Worm (Caenorhabditis elegans): Measurements from ENCODE around the gene F56H9.6.

The F56H9.6 gene

DNA sequence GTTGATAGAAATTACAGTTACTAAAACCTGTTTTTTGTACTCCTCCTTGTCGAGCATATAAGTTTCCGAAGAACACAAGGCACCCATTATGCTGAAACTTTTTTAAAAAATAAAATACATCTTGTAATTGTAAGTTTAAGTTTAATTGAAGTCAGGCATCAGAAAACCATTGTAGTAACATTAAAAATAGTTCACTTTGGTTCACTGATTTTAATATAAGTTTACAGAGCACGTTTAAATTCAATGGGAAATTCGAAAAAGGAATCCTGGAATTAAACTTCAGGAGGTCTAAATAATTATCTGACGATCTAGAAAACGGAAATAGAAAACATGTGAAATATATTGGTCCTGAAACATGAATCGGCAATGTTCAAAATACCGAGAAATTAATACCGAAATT lies 10.7 kb upstream of the F56H9.6 start, which contains the start of gene gpa-8:
Gene gpa-8, minus strand, starts transcription at position 101 of the 400 bp plus-strand sequence.
- no peak for TF ChIP-seq ceh-43 (GFP tag; optimal IDR thresholded peaks at IDR 0.05)

DNA sequence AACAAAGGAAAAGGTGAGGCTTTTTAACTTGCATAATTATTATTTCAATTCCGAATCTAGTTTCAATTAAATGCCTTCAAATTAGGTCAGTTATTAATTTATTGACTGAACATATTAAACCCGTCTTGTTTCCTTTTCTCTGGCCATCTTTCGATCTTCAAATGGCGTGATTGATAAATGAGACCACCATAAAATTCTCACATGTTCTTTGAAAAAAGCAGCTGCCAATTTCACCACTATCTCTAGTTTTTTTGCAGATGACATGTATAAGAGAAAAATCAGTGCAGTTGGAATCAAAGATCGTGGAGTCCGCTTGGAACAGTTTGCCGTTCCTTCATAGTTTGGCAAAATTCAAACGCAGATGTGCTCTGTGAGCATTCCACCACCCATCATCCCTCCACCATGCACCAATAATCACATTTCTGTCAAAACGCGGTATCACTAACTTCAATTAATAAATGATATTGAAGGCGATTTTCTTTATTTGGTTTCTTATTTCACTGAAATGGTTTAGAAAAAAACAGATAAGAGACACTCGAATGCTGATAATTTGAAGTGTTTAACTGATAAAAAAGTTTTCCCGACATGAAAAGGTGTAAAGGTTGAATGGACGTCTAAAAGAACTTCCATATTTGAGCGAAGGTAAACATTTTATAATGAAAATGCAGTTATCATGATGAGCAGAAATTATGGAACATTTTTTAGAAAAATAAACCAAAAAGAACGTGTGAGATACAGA lies 8.3 kb upstream of the F56H9.6 start:
- TF ChIP-seq nhr-237 (tag; optimal IDR thresholded peaks at IDR 0.05), result no peak
- TF ChIP-seq unc-62 (GFP tag; optimal IDR thresholded peaks at IDR 0.05), result no peak
- TF ChIP-seq ceh-39 (tag; optimal IDR thresholded peaks at IDR 0.05), result no peak
- no peak for TF ChIP-seq mab-5 (tag; optimal IDR thresholded peaks at IDR 0.05)
- no peak for TF ChIP-seq blmp-1 (tag; optimal IDR thresholded peaks at IDR 0.05)
- no peak for TF ChIP-seq mep-1 (tag; optimal IDR thresholded peaks at IDR 0.05)
- TF ChIP-seq ces-1 (GFP tag; optimal IDR thresholded peaks at IDR 0.05), result no peak
- no peak for TF ChIP-seq ztf-11 (tag; optimal IDR thresholded peaks at IDR 0.05)

DNA sequence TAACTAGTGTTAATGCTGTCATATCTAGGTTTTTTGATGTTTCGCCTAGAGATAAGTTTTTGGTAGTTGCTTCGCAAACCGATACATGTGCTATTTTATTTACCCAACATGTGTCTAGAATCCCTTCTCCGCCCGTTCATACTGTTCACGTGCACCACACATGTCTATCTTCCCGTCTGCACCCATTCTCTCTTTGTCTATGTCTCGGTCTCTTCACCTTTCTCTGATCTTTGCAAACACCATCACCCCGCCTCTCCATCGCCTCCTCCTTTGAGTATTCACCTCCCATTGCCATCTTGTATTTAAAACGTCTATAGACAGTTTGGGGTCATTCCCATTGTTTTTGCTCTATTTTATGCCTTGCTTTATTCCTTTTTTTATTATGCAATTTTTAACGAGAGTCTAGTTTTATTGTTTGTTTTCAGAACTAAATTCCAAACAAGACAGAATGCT lies 7.6 kb upstream of the F56H9.6 start, which contains the start of gene F56H9.2:
Gene F56H9.2, plus strand, starts transcription at position 426 of the 453 bp plus-strand sequence.
- TF ChIP-seq elt-3 (tag; optimal IDR thresholded peaks at IDR 0.05) (peak; percentile 61), pha-4 (tag; optimal IDR thresholded peaks at IDR 0.05) (peak; percentile 71), mep-1 (tag; optimal IDR thresholded peaks at IDR 0.05) (peak; percentile 4), unc-62 (GFP tag; optimal IDR thresholded peaks at IDR 0.05) (peak; percentile 25), mab-5 (tag; optimal IDR thresholded peaks at IDR 0.05) (no peak), tbx-8 (GFP tag; optimal IDR thresholded peaks at IDR 0.05) (no peak), nhr-2 (tag; optimal IDR thresholded peaks at IDR 0.05) (peak; percentile 55), ceh-39 (tag; optimal IDR thresholded peaks at IDR 0.05) (peak; percentile 17), lsy-2 (tag; optimal IDR thresholded peaks at IDR 0.05) (peak; percentile 18)

DNA sequence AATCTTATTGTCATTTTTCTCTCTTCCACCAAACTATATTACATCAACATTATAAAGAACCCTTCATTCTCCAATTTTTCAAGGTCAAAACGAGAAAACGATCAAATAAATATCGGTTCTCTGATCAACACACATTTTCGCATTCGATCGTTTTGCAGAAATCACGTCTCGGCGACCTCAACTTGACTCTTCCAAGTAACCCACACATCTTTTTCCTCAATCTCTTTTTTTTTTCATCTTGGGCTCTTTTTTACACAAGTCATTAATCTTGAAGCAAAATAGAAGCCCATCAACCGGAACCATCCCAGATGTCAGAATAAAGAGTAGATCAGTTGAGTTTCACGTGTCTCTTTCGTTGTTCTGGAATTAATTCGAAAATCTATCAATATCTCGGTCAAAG lies 6.6 kb upstream of the F56H9.6 start:
- no peak for TF ChIP-seq M03D4.4 (tag; optimal IDR thresholded peaks at IDR 0.05)
- no peak for TF ChIP-seq sem-2 (GFP tag; optimal IDR thresholded peaks at IDR 0.05)
- TF ChIP-seq blmp-1 (tag; optimal IDR thresholded peaks at IDR 0.05), result no peak
- no peak for TF ChIP-seq unc-39 (tag; optimal IDR thresholded peaks at IDR 0.05)
- TF ChIP-seq elt-3 (tag; optimal IDR thresholded peaks at IDR 0.05), result no peak
- no peak for TF ChIP-seq zip-8 (tag; optimal IDR thresholded peaks at IDR 0.05)
- TF ChIP-seq pha-4 (tag; optimal IDR thresholded peaks at IDR 0.05), result no peak
- TF ChIP-seq flh-1 (GFP tag; optimal IDR thresholded peaks at IDR 0.05), result no peak
- TF ChIP-seq elt-1 (tag; optimal IDR thresholded peaks at IDR 0.05; ENCODE audit: borderline replicate concordance, insufficient read depth), result no peak
- TF ChIP-seq tbx-8 (GFP tag; optimal IDR thresholded peaks at IDR 0.05), result no peak
- TF ChIP-seq ztf-11 (tag; optimal IDR thresholded peaks at IDR 0.05), result no peak
- TF ChIP-seq snpc-4 (tag; optimal IDR thresholded peaks at IDR 0.05), result no peak
- TF ChIP-seq lin-13 (tag; optimal IDR thresholded peaks at IDR 0.05), result no peak

DNA sequence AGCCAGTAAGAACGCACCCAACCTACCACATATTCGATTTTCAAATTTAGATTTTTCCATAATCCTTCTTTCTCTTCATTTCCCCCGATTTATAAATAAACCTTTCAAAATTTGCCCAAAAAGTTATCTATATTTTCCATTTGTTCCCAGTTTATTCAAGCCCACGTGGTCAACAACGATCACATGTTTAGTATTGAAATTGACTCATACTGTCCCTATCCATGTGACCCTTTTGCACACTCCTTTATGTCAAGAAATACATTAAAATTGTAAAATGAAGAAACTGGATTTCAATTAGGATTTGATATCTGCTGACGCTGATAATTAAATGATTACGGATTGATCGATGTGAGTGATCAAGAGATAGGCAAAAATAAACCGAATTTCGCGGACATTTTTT lies 5.6 kb upstream of the F56H9.6 start:
- TF ChIP-seq sem-2 (GFP tag; optimal IDR thresholded peaks at IDR 0.05) (no peak), nhr-12 (tag; optimal IDR thresholded peaks at IDR 0.05) (no peak), nhr-28 (tag; optimal IDR thresholded peaks at IDR 0.05) (no peak), lin-32 (GFP tag; optimal IDR thresholded peaks at IDR 0.05) (no peak), cnd-1 (tag; optimal IDR thresholded peaks at IDR 0.05) (no peak), unc-120 (tag; optimal IDR thresholded peaks at IDR 0.05; ENCODE audit: poor library complexity, severe bottlenecking) (no peak), ham-2 (GFP tag; optimal IDR thresholded peaks at IDR 0.05) (no peak), hlh-1 (tag; optimal IDR thresholded peaks at IDR 0.05) (no peak), zip-8 (tag; optimal IDR thresholded peaks at IDR 0.05) (no peak), tbx-8 (GFP tag; optimal IDR thresholded peaks at IDR 0.05) (no peak), blmp-1 (tag; optimal IDR thresholded peaks at IDR 0.05) (no peak), ces-1 (GFP tag; optimal IDR thresholded peaks at IDR 0.05) (no peak), elt-1 (tag; optimal IDR thresholded peaks at IDR 0.05; ENCODE audit: borderline replicate concordance, insufficient read depth) (no peak), mep-1 (tag; optimal IDR thresholded peaks at IDR 0.05) (no peak), pha-4 (tag; optimal IDR thresholded peaks at IDR 0.05) (no peak)

DNA sequence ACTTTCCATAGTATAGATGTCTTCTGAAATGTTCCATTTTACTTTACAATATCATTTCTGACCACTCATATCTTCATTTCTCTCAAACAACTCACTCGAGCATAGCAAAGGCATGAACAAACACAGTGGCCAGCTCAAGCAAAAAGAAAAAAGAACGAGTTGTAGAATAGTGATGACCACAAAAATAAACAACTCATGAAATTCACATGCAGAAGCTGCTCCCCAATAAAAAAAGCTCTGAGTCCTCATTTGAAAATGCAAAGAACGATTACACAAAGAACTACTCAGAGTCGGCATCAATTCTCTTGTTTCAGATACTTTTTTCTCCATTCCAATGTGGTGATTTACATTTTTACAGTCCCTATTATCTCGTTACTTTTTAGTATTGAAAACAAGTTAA lies 5.1 kb upstream of the F56H9.6 start:
- TF ChIP-seq sptf-1 (tag; optimal IDR thresholded peaks at IDR 0.05) (no peak), nhr-2 (tag; optimal IDR thresholded peaks at IDR 0.05) (no peak), ceh-43 (GFP tag; optimal IDR thresholded peaks at IDR 0.05) (no peak), drap-1 (GFP tag; optimal IDR thresholded peaks at IDR 0.05) (no peak), lin-13 (tag; optimal IDR thresholded peaks at IDR 0.05) (no peak), mls-2 (tag; optimal IDR thresholded peaks at IDR 0.05) (no peak), lsy-2 (tag; optimal IDR thresholded peaks at IDR 0.05) (no peak), elt-1 (tag; optimal IDR thresholded peaks at IDR 0.05; ENCODE audit: borderline replicate concordance, insufficient read depth) (no peak), ces-1 (GFP tag; optimal IDR thresholded peaks at IDR 0.05) (no peak), mep-1 (tag; optimal IDR thresholded peaks at IDR 0.05) (no peak), nhr-237 (tag; optimal IDR thresholded peaks at IDR 0.05) (no peak), ceh-39 (tag; optimal IDR thresholded peaks at IDR 0.05) (no peak), ztf-11 (tag; optimal IDR thresholded peaks at IDR 0.05) (no peak), ham-2 (GFP tag; optimal IDR thresholded peaks at IDR 0.05) (no peak), cnd-1 (tag; optimal IDR thresholded peaks at IDR 0.05) (no peak)

Data from whole organism, mixed stage, embryonic.